Worm (Caenorhabditis elegans) whole organism, early embryonic: ENCODE measurements around the gene tag-10.

Experiments used
- F13C5.2 ChIP-seq: sonication (generic microtip); optimal IDR thresholded peaks from 2 replicates; lab custom pipeline; 2017; ENCODE audit warnings: mild to moderate bottlenecking, missing genetic modification characterization, inconsistent platforms, missing compliant biosample characterization
- aly-1 ChIP-seq: sonication (generic microtip); optimal IDR thresholded peaks from 2 replicates; lab custom pipeline; 2016; ENCODE audit warnings: missing genetic modification characterization, missing compliant biosample characterization
- ama-1 ChIP-seq: fragments of 150-350 bp; optimal IDR thresholded peaks from 2 replicates; lab custom pipeline; 2014
- ets-7 ChIP-seq: sonication (generic microtip); optimal IDR thresholded peaks from 2 replicates; lab custom pipeline; 2016; ENCODE audit warnings: missing genotype, missing genetic modification characterization, missing compliant biosample characterization
- flt-1 ChIP-seq: fragments of 200-800 bp; sonication (Bioruptor generic); IDR thresholded peaks from 2 replicates; pipeline ENCODE4 v1.3.6; 2022; ENCODE audit warnings: missing genetic modification characterization, missing compliant biosample characterization
- hmbx-1 ChIP-seq: sonication (generic microtip); optimal IDR thresholded peaks from 2 replicates; lab custom pipeline; 2016; ENCODE audit warnings: mild to moderate bottlenecking, missing genetic modification characterization, missing compliant biosample characterization
- hnd-1 ChIP-seq: sonication (generic microtip); optimal IDR thresholded peaks from 2 replicates; lab custom pipeline; 2016; ENCODE audit warnings: missing genetic modification characterization, missing compliant biosample characterization
- sea-1 ChIP-seq: fragments of 200-800 bp; sonication (Bioruptor generic); conservative IDR thresholded peaks from 2 replicates; pipeline ENCODE4 v1.3.6; 2022; ENCODE audit warnings: missing genetic modification characterization, missing compliant biosample characterization
- tbx-11 ChIP-seq: fragments of 200-800 bp; sonication (Bioruptor generic); IDR thresholded peaks from 2 replicates; pipeline ENCODE4 v1.3.6; 2022; ENCODE audit warnings: missing genetic modification characterization, missing compliant biosample characterization
- tbx-37 ChIP-seq: fragments of 200-800 bp; sonication (Bioruptor generic); conservative IDR thresholded peaks from 2 replicates; pipeline ENCODE4 v1.3.6; 2022; ENCODE audit warnings: missing genetic modification reagents, missing genetic modification characterization, missing compliant biosample characterization
- tra-4 ChIP-seq: sonication (generic microtip); optimal IDR thresholded peaks from 2 replicates; lab custom pipeline; 2017; ENCODE audit warnings: missing genetic modification characterization, missing compliant biosample characterization

DNA sequence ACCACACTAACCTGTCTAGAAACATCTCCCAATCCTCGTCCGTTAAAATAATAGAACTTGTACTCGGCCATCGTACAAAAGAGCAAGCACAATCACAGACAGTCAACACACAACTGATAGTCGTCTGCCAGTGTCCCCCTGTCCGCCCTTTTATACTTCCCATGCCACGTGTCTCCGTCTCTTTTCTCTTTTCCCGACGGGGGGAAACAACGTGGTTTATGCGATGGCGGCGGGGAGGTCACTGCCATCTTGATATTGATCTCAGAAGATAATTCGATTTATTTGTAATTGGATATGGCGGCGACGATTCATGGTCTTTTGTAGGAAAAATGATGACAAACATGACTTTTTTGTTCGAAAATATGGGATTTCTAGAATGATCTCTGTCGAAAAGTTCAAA, 22.7 kb upstream of the tag-10 start, which contains the start of gene gst-20:
- TF ChIP-seq ama-1 (no peak), sea-1 (GFP tag; lab: Robert Waterston, UW) (no peak), flt-1 (no peak), hnd-1 (tag; lab: Kevin White, UChicago) (no peak), aly-1 (no peak), tbx-11 (GFP tag; lab: Robert Waterston, UW) (no peak), hmbx-1 (tag; lab: Kevin White, UChicago) (no peak), tbx-37 (GFP tag; lab: Robert Waterston, UW) (no peak), ets-7 (tag; lab: Kevin White, UChicago) (no peak), tra-4 (no peak), F13C5.2 (no peak)
